Worm (Caenorhabditis elegans): Measurements from ENCODE around the gene abhd-5.2.

DNA sequence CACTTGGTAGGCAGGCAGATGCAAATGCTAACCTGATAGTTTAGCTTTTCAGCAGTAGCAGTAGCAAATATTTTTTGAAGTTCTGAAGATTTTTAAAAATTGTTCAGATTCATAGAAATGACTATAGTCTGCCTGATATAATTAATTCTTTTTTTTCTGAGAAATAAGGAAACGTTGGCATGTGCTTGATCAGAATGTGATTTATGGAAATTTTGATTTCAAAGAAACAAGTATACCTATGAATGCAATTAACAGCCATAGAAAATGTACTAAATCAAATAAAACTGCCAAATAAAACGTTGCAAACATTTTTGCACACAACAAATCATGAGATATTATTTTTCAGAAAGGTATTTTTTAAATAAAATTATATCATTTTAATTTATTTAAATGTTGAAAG is 26.1 kb downstream of the abhd-5.2 start:
- TF ChIP-seq ceh-6 (GFP tag; optimal IDR thresholded peaks at IDR 0.05) (no peak), hlh-6 (tag; optimal IDR thresholded peaks at IDR 0.05) (no peak), odd-2 (tag; optimal IDR thresholded peaks at IDR 0.05) (no peak), syd-9 (tag; optimal IDR thresholded peaks at IDR 0.05) (no peak)
